Worm (Caenorhabditis elegans) whole organism, mixed stage, embryonic: ENCODE data around the gene R13A1.1.

Experiments
- nhr-237 ChIP-seq: fragments of 150-350 bp; optimal IDR thresholded peaks from 2 replicates; lab custom pipeline; 2014; ENCODE audit warnings: missing biosample characterization, missing genetic modification characterization
- unc-39 ChIP-seq: fragments of 150-350 bp; optimal IDR thresholded peaks from 2 replicates; lab custom pipeline; 2014; ENCODE audit warnings: missing biosample characterization, missing genetic modification characterization

- TF ChIP-seq unc-39 (tag; lab: Kevin White, UChicago) (no peak), nhr-237 (tag; lab: Kevin White, UChicago) (no peak)
Measured at ce11 chrIV:7246553-7246952, 26.7 kb downstream of the R13A1.1 start, which contains the start of gene col-114.
